Fruit fly (Drosophila melanogaster): ENCODE data around the gene CG31988.

CG31988 gene

dm6 chr2L:21233430-21233829 is 30.8 kb upstream of the CG31988 start:
- TF ChIP-seq ss (GFP tag; optimal IDR thresholded peaks at IDR 0.05) (no peak), CG16779 (tag; optimal IDR thresholded peaks at IDR 0.05) (no peak), CG9139 (GFP tag; optimal IDR thresholded peaks at IDR 0.05) (no peak), Eip78C (GFP tag) (no peak), fd85E (GFP tag; optimal IDR thresholded peaks at IDR 0.05) (no peak), OdsH (GFP tag; optimal IDR thresholded peaks at IDR 0.05) (no peak), dac (GFP tag; optimal IDR thresholded peaks at IDR 0.05) (no peak), CG8319 (GFP tag; optimal IDR thresholded peaks at IDR 0.05) (no peak), spab (GFP tag; optimal IDR thresholded peaks at IDR 0.05) (no peak)

- peak; percentile 48; the same call in 1 of the 2 replicates for TF ChIP-seq CG15336 (GFP tag; IDR thresholded peaks at IDR 0.05)
- no peak for TF ChIP-seq esn (GFP tag; optimal IDR thresholded peaks at IDR 0.05)
Measured at dm6 chr2L:21221778-21222177, 19.2 kb upstream of the CG31988 start.

dm6 chr2L:21221114-21221578 is 18.5 kb upstream of the CG31988 start, which contains the start of gene CG8677:
TSS of gene CG8677 (plus strand) at chr2L:21221312.
- TF ChIP-seq CG6854 (GFP tag; optimal IDR thresholded peaks at IDR 0.05) (no peak), eg (GFP tag; IDR thresholded peaks at IDR 0.05) (0 out of 3 replicates have a peak, but pooled peaks have one; percentile 17), CG6163 (GFP tag; IDR thresholded peaks at IDR 0.05) (0 out of 3 replicates have a peak, but pooled peaks have one; percentile 41)

dm6 chr2L:21220396-21220795 is 17.8 kb upstream of the CG31988 start, which contains the start of gene Atg18b:
TSS of gene Atg18b (minus strand) at chr2L:21220572.
- TF ChIP-seq Hr38 (GFP tag; optimal IDR thresholded peaks at IDR 0.05), result no peak
- no peak for TF ChIP-seq Smox (GFP tag; optimal IDR thresholded peaks at IDR 0.05)
- TF ChIP-seq Blimp-1 (GFP tag; optimal IDR thresholded peaks at IDR 0.05), result peak; percentile 33
- TF ChIP-seq Sox14 (GFP tag; optimal IDR thresholded peaks at IDR 0.05), result no peak
- TF ChIP-seq dsx (GFP tag; optimal IDR thresholded peaks at IDR 0.05; ENCODE audit: poor library complexity, severe bottlenecking), result no peak
- TF ChIP-seq CG6163 (GFP tag; IDR thresholded peaks at IDR 0.05), result no peak
- no peak for TF ChIP-seq fd59A (GFP tag; optimal IDR thresholded peaks at IDR 0.05)

dm6 chr2L:21219640-21220085 is 17.1 kb upstream of the CG31988 start:
- TF ChIP-seq Sox14 (GFP tag; optimal IDR thresholded peaks at IDR 0.05) (peak; percentile 68), esn (GFP tag; optimal IDR thresholded peaks at IDR 0.05) (no peak), ss (GFP tag; optimal IDR thresholded peaks at IDR 0.05) (peak; percentile 19 to 26), eg (GFP tag; IDR thresholded peaks at IDR 0.05) (0 out of 3 replicates have a peak, but pooled peaks have one; percentile 56), CG15336 (GFP tag; IDR thresholded peaks at IDR 0.05) (0 out of 2 replicates have a peak, but pooled peaks have one; percentile 20), CG9139 (GFP tag; optimal IDR thresholded peaks at IDR 0.05) (peak; percentile 16), CG6163 (GFP tag; IDR thresholded peaks at IDR 0.05) (0 out of 3 replicates have a peak, but pooled peaks have one; percentile 11), CG6808 (GFP tag; optimal IDR thresholded peaks at IDR 0.05) (peak; percentile 16), Blimp-1 (GFP tag; optimal IDR thresholded peaks at IDR 0.05) (no peak), svp (GFP tag) (peak; percentile 86), Eip78C (GFP tag) (peak; percentile 84), Eip75B (GFP tag; optimal IDR thresholded peaks at IDR 0.05) (no peak), net (GFP tag; optimal IDR thresholded peaks at IDR 0.05) (peak; percentile 20), vri (GFP tag; optimal IDR thresholded peaks at IDR 0.05) (peak; percentile 65), Sox102F (GFP tag; optimal IDR thresholded peaks at IDR 0.05) (no peak)

dm6 chr2L:21218912-21219246 is 16.3 kb upstream of the CG31988 start:
- TF ChIP-seq vri (GFP tag; optimal IDR thresholded peaks at IDR 0.05), result peak; percentile 5
- peak; percentile 82 for TF ChIP-seq fkh (GFP tag; optimal IDR thresholded peaks at IDR 0.05)
- no peak for TF ChIP-seq CG8319 (GFP tag; optimal IDR thresholded peaks at IDR 0.05)
